Worm (Caenorhabditis elegans): Measurements from ENCODE around the gene ceh-27.

Gene ceh-27

DNA sequence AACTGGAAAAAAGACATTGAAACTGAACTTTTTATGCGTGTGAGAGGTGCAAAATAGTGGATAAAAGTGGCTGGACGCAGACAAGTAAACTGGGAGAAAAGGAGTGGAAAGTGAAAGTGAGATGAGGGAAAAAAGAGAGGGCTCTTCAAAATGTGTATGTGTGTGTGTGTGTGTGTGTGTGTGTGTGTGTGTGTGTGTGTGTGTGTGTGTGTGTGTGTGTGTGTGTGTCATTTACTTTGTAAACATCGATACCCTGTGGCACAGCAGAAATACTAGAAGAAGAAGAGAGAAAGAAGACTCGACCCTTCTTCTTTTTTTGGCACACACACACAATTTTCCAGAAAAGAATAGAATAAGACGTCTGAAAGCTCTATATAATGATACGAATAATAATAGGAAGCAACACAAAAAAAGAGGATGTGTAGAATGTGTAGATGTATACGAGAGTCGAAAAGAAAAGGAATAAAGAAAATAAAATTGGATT is 26.2 kb downstream of the ceh-27 start:
- TF ChIP-seq dao-5 (tag; optimal IDR thresholded peaks at IDR 0.05) (no peak), W03F9.2 (tag; optimal IDR thresholded peaks at IDR 0.05) (no peak), him-1 (tag; optimal IDR thresholded peaks at IDR 0.05) (no peak)

DNA sequence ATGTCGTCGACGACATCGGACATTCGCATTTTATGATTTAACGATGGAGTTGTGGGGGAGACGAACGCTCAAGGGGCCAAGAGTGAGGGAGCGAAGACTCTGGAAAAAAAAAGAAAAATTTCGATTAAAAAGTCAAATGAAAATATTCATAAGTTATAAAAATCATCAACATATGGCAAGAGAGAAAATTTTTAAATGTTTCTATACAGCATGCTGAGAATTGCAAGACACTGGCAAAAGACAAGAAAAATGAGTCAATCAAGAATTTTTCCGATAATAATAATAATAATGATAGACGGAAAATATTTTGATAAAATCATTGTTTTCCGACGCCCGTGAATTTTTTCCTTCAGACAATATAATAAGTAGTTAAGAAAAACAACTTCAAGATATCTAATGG is 27.7 kb downstream of the ceh-27 start, which contains the start of gene sipa-1:
TSS of gene sipa-1 (minus strand) at position 101 of the 400 bp plus-strand sequence.
- no peak for TF ChIP-seq W03F9.2 (tag; optimal IDR thresholded peaks at IDR 0.05)
- TF ChIP-seq him-1 (tag; optimal IDR thresholded peaks at IDR 0.05): no peak
- no peak for TF ChIP-seq dao-5 (tag; optimal IDR thresholded peaks at IDR 0.05)

DNA sequence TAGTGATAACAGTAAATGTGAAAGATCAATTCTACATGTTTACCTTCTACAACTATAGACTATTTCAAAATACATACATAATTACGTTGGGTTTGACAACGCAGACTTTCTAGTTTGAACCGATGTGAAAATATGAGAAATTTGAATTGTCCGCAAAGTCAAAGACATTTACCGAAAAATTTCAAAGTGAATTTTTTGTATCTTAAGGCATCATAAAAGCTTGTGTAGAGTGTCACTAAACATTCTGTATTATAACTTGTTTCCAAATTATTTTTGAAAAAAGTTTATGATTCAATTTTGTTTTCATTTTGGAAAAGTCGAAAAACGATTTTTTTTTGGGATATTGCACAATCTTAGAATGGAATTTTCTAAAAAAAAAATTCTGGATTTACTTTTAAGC is 29.3 kb downstream of the ceh-27 start:
- no peak for TF ChIP-seq W03F9.2 (tag; optimal IDR thresholded peaks at IDR 0.05)
- no peak for TF ChIP-seq dao-5 (tag; optimal IDR thresholded peaks at IDR 0.05)
- no peak for TF ChIP-seq him-1 (tag; optimal IDR thresholded peaks at IDR 0.05)

DNA sequence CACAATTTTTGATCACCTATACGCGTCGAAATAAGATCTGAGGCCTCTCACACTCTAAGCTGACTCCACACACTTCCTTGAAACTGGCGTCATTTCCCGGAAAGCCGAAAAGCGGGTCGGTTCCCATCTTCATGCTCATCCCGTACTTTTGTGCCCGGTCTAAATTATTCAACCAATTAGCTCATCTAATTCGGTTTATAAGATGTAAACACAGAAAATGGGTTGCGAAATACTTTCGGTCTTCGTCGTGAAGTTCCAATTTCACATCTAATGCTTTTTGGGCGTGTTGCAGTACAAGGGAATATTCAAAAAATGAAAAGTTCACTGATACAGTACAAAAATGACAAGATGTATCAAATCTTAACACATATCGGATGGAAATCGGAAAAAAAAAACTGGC is 33.8 kb downstream of the ceh-27 start:
- TF ChIP-seq W03F9.2 (tag; optimal IDR thresholded peaks at IDR 0.05): no peak
- no peak for TF ChIP-seq dao-5 (tag; optimal IDR thresholded peaks at IDR 0.05)
- TF ChIP-seq him-1 (tag; optimal IDR thresholded peaks at IDR 0.05): no peak

DNA sequence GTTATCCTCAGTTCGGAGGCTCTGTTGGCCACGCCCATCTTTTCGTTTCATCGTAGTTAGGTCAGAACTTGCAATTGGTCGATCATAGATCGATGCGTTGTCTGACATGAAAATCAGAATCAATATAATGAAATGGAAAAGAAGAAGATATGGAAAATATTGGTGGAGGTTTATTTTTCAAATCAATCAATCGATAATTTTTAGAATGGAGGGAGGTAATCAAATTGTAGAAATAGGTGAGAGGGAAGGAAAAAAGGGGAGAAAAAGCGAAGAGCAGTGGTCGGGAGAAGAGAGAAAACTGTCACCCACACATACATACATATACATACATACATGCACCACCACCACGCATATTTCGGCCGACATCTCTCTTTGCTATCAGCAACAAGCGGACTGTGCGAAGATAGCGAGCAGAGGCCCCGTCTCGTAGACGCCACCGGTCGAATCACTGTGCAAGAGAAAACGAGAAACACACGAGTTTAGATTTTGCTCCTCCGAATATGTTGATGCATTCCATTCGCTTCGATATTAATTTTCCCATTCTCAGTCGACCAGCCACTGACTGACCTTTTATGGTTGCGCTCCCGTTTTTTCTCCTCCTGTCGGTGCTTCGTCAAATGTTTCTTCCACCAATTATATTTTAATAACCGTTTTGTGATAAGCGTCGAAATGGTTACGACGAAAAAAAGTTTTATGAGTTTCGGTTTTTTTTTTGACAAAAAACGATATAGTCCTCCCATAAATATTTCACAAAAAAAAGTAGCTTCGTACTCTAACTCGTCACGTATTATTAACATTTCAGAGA is 35.5 kb downstream of the ceh-27 start, which contains the start of gene F35B12.10:
TSS of gene F35B12.10 (minus strand) at position 51 of the 805 bp plus-strand sequence.
- no peak for TF ChIP-seq W03F9.2 (tag; optimal IDR thresholded peaks at IDR 0.05)

DNA sequence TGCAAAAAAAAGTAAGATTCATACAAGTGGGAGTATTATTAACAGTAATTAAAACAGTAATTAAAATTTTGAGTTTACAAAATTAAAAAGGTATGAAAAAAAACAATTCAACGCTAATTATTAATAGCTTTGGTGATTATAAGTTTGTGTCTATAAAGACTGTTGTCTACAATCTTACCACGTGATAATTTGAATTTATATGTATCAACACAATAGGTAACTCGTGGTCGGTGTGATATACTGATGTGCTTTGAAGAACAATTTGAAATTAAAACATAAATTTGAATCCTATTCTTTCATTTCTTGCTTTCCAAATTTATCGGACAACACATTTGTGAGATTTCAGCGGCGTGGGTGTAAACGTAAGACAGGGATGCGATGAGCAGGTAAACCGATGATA is 37.1 kb downstream of the ceh-27 start:
- TF ChIP-seq him-1 (tag; optimal IDR thresholded peaks at IDR 0.05) (no peak), W03F9.2 (tag; optimal IDR thresholded peaks at IDR 0.05) (no peak), dao-5 (tag; optimal IDR thresholded peaks at IDR 0.05) (no peak)

DNA sequence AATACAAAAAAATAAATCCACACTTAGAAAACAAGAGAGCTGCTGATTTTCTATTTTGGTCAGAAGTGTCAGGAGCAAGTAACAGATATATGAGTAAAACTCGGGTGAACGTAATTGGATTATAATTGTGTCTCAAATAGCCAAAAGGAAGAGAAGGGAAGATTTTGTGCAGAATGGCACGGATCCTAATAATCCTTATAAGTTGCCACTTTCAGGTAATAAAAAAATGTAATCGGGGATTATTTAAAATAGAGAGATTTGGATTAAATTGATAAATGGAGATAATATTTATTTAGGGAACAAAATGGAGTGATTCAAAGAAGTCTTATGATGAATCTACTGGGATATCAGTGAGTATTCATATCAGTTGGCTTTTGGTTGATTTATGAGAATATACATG is 39.9 kb downstream of the ceh-27 start:
- TF ChIP-seq him-1 (tag; optimal IDR thresholded peaks at IDR 0.05) (no peak), dao-5 (tag; optimal IDR thresholded peaks at IDR 0.05) (no peak), W03F9.2 (tag; optimal IDR thresholded peaks at IDR 0.05) (no peak)

DNA sequence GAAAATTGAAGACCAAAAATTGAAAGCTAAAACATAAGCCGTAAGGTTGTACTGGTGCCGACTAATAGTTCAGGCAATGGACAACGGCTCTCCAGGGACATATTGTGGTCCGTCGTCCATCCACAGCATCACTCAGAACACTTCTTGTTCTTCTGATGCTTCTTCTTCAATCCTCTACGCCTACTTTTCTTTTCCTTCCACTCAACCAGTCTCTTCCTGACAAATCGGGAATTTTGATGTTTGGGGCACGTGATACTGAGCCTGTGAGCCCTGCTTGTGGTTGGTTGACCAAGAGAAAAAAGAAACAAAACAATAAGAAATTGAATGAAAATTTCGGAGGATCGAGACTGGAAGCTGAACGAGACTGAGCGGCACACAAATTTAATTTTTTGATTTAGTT is 43.6 kb downstream of the ceh-27 start:
- no peak for TF ChIP-seq dao-5 (tag; optimal IDR thresholded peaks at IDR 0.05)

DNA sequence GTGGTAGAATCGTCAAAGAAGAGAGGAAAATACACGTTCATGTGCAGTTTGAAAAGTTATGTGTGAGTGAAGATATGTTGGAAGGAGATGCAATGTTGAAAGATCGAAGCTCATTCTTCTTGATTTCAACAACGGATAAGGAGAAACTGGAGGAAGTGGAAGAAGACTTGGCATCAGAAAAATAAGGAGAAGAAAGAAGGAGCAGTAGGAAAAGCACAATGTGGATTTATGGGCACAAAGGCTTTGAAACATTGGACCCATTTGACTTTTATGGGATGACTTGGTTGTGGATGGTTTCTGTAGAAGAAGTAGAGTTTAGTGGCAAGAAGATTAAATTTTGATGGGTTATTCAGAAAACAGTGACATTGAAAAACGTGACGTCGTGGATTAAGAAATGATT is 44.8 kb downstream of the ceh-27 start:
- TF ChIP-seq W03F9.2 (tag; optimal IDR thresholded peaks at IDR 0.05) (no peak), dao-5 (tag; optimal IDR thresholded peaks at IDR 0.05) (no peak), him-1 (tag; optimal IDR thresholded peaks at IDR 0.05) (no peak)

DNA sequence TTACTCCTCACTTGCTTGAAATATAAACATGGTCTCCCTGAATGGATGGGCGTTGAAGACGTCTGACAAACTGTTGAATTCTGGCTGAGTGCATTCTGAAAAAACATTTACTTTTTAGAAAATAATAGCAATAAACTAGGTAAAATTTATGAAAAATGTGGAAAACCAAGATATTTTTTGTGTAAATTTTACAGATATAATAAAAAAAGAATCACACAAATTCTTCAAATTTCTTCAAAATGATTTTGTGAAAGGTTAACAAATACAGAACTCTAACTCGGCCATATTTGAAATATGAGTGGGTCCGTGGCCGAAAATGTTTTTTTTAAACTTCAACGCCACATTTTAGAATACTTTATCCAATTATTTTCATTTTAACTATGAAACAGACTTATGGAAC is 46.7 kb downstream of the ceh-27 start, which contains the start of gene glb-15:
TSS of gene glb-15 (minus strand) at position 101 of the 400 bp plus-strand sequence.
- no peak for TF ChIP-seq W03F9.2 (tag; optimal IDR thresholded peaks at IDR 0.05)
- TF ChIP-seq him-1 (tag; optimal IDR thresholded peaks at IDR 0.05): no peak
- TF ChIP-seq dao-5 (tag; optimal IDR thresholded peaks at IDR 0.05): no peak

DNA sequence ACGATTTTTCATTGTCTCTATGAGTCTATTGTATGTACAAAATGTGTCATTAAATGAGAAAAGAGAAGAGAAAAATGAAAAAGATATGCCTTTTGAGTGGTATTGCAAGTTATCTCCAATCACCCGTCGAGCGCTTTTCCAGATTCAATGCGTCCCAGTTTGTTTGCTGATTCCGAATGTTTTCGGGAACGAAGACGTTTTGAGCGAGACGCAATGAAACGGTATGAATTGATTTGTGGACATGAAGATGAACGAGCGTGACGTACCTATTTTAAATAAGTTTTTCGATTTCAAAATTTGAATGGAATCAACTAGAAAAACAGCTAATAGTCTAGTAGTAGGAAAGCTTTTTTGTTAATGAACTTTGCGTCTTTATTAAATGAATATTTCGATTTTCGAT is 48.1 kb downstream of the ceh-27 start:
- TF ChIP-seq W03F9.2 (tag; optimal IDR thresholded peaks at IDR 0.05): no peak
- TF ChIP-seq dao-5 (tag; optimal IDR thresholded peaks at IDR 0.05): no peak
- TF ChIP-seq him-1 (tag; optimal IDR thresholded peaks at IDR 0.05): no peak

DNA sequence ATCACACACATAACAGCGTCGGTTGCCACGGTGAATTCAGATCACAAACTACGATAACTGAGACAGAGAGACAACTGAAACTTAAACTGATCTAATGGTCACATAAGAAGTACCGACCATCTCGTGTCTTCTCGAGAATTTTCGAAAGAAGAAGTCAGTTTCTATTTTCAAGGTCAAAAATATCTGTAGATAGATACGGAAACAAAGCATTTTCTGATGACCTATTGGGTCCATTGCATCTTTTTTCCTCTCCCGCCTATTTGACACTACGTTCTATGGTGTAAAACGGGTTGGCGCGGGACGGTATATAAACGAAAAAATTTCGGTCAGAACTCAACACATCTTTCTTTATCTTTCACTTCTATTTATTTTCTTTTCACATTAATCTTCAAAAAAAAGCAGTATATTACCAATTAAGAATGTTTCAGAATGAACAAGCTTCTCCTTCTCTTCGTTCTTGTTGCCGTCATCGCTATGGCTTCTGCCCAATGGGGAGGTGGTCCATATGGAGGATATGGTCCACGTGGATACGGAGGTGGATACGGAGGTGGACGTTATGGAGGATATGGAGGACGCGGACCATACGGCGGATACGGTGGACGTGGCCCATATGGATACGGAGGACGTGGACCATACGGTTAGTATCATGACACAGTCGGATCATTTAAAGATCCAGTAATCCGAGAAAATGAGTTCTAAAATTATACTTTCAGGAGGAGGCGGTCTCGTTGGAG is 48.8 kb downstream of the ceh-27 start, which contains the start of gene nlp-24:
TSS of gene nlp-24 (plus strand) at position 429 of the 734 bp plus-strand sequence.
- no peak for TF ChIP-seq him-1 (tag; optimal IDR thresholded peaks at IDR 0.05)
- no peak for TF ChIP-seq W03F9.2 (tag; optimal IDR thresholded peaks at IDR 0.05)
- TF ChIP-seq dao-5 (tag; optimal IDR thresholded peaks at IDR 0.05): no peak

DNA sequence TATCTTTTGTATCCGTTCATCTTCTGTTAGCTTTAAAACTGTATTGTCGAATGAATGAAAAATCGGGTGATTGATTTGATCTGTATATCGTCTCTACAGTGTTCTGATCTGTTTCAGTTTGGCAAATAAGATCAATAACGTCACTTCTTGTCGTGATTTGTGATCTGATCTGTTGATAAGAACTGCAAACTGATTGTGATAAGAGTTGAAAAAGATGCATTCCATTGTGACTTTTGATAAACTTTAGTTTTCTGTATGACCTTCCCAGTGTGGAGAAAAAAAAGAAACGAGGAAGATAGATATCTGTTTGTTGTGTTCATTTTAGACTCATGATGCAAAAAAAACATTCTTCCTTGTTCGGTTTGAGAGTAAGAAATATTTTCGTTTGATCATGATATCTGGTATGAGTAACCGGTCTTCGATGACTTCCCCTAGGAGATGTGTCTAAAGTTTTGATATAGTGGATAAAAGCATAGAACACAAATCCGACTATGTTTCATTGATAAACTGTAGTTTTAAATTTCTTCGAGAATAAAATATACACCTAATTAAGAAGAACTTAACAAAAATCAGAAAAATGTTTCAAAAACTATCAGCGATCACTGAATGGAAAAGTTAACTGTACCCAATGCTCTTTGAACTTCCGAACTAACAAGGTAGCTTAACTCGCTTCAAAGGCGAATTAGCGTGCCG is 50.0 kb downstream of the ceh-27 start:
- TF ChIP-seq W03F9.2 (tag; optimal IDR thresholded peaks at IDR 0.05): no peak
- no peak for TF ChIP-seq dao-5 (tag; optimal IDR thresholded peaks at IDR 0.05)
- no peak for TF ChIP-seq him-1 (tag; optimal IDR thresholded peaks at IDR 0.05)

DNA sequence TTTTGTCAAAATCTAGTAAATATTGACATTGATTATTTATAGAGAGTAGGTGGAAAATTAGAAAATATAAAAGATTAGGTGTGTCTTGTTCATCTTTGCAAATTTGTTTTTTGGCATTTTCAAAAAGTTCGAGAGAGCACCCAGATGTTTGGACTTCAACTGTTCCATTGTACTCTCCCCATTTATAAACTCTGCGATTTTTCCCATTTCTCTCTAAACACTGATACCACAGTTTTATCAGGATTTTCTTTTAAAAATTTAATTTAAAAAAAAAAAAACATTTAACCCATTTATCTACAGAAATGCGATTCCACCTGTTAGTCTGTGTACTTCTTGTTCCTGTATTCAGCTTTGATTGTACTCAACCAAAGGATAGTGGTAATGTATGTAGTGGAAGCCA is 51.9 kb downstream of the ceh-27 start, which contains the start of gene tag-290:
TSS of gene tag-290 (plus strand) at position 301 of the 400 bp plus-strand sequence.
- TF ChIP-seq dao-5 (tag; optimal IDR thresholded peaks at IDR 0.05): no peak
- TF ChIP-seq him-1 (tag; optimal IDR thresholded peaks at IDR 0.05): no peak
- TF ChIP-seq W03F9.2 (tag; optimal IDR thresholded peaks at IDR 0.05): no peak

Data from whole organism, L4/young adult.